Worm (Caenorhabditis elegans): ENCODE measurements around the gene attf-2.

The attf-2 gene

DNA sequence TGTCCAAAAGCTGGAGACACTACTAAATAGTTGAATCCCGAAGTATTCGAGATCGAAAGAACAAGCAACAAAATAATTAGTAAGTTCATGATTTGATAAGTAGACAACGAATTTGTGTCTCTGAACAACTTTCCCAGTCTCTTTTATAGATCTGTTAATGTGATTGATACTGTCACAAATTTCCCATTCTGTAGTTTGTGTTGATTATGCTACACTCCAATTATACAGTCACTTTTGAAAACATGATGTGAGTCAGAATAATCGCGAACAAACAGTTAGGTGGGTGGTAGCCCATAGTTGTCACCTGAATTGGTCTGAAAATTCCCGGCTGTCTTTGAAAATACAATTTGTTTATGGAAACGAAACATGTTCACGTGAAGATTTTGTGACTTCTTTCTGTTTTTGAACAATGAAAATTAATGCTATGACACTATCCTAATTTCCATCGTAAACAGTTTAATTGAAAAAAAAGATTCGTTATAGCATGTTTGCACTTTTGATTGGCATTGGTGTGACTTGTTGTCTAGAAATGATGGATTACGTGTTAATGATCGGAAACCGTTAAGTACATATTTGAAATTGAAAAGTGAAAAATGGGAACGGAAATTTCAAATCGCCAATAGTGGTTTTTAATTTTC is 32.3 kb downstream of the attf-2 start, which contains the start of gene ugt-41:
Gene ugt-41 (minus strand): TSS at position 119 of the 638 bp plus-strand sequence.
- TF ChIP-seq nhr-28 (tag; optimal IDR thresholded peaks at IDR 0.05) (peak; percentile 92), ces-1 (GFP tag; optimal IDR thresholded peaks at IDR 0.05) (no peak), lim-7 (GFP tag; IDR thresholded peaks at IDR 0.05) (no peak), Y105C5A.15 (GFP tag; IDR thresholded peaks at IDR 0.05) (no peak), tra-1 (GFP tag; IDR thresholded peaks at IDR 0.05) (0 out of 2 replicates have a peak, but pooled peaks have one; percentile 57), nhr-102 (tag; optimal IDR thresholded peaks at IDR 0.05) (peak; percentile 90), lin-1 (GFP tag; IDR thresholded peaks at IDR 0.05) (no peak), hif-1 (tag; optimal IDR thresholded peaks at IDR 0.05) (peak in 1 of 2 experiments; percentile 53), mdl-1 (tag; optimal IDR thresholded peaks at IDR 0.05) (peak in 1 of 2 experiments; percentile 6), dmd-6 (GFP tag; IDR thresholded peaks at IDR 0.05) (peak; percentile 81), hlh-11 (tag; optimal IDR thresholded peaks at IDR 0.05) (peak; percentile 66), daf-16 (GFP tag; optimal IDR thresholded peaks at IDR 0.05) (no peak), daf-16 (tag; optimal IDR thresholded peaks at IDR 0.05) (peak; percentile 96), mxl-2 (GFP tag; conservative IDR thresholded peaks at IDR 0.05) (peak; percentile 60; the same call in 1 of the 2 replicates), nhr-48 (tag; optimal IDR thresholded peaks at IDR 0.05) (peak; percentile 28), ceh-20 (GFP tag; IDR thresholded peaks at IDR 0.05) (peak; percentile 65; the same call in 1 of the 2 replicates), php-3 (GFP tag; IDR thresholded peaks at IDR 0.05) (peak; percentile 92), unc-62 (GFP tag; optimal IDR thresholded peaks at IDR 0.05 in 1 of 2) (peak in 1 of 2 experiments; percentile 51), unc-62 (tag; optimal IDR thresholded peaks at IDR 0.05) (no peak)

ce11 chrV:7159391-7159790 is 36.5 kb downstream of the attf-2 start, which contains the start of gene str-204:
TSS of gene str-204 (plus strand) at chrV:7159691.
- no peak for TF ChIP-seq nhr-25 (tag; optimal IDR thresholded peaks at IDR 0.05; ENCODE audit: borderline replicate concordance, insufficient read depth)
- TF ChIP-seq skn-1 (tag; optimal IDR thresholded peaks at IDR 0.05), result no peak
- no peak for TF ChIP-seq Y75B8A.6 (GFP tag; IDR thresholded peaks at IDR 0.05)
- TF ChIP-seq ceh-28 (tag; optimal IDR thresholded peaks at IDR 0.05), result no peak
- TF ChIP-seq jun-1 (tag; optimal IDR thresholded peaks at IDR 0.05), result no peak
- no peak for TF ChIP-seq R02D3.7 (tag; optimal IDR thresholded peaks at IDR 0.05)
- TF ChIP-seq zag-1 (tag; optimal IDR thresholded peaks at IDR 0.05), result no peak
- TF ChIP-seq nhr-28 (tag; optimal IDR thresholded peaks at IDR 0.05), result no peak
- no peak for TF ChIP-seq F49E8.2 (tag; optimal IDR thresholded peaks at IDR 0.05; ENCODE audit: borderline replicate concordance)
- TF ChIP-seq dpl-1 (GFP tag; optimal IDR thresholded peaks at IDR 0.05), result no peak
- TF ChIP-seq ces-1 (GFP tag; optimal IDR thresholded peaks at IDR 0.05), result no peak
- no peak for TF ChIP-seq ceh-82 (tag; optimal IDR thresholded peaks at IDR 0.05)
- TF ChIP-seq vab-7 (GFP tag; IDR thresholded peaks at IDR 0.05), result no peak

DNA sequence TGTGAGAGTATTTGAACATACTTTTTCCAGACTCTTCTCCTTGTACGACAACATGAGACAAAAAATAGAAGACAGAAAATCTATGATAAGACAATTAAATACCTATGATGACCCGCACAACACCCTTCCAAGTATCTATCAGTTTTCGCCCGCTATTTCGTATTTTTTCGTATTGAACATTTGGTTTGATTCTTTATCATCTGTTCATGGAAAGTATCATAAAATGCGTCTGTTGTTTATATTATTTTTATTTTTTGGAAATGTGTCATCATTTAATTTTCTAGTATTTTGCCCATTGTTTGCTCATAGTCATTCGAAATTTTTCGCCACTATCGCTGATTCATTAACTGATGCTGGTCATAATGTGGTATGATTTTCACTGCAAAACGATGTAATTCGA is 38.8 kb downstream of the attf-2 start, which contains the start of gene ugt-39:
Gene ugt-39 (plus strand): TSS at position 54 of the 400 bp plus-strand sequence.
- TF ChIP-seq nhr-28 (tag; optimal IDR thresholded peaks at IDR 0.05), result peak; percentile 87
- peak; percentile 16 for TF ChIP-seq dve-1 (tag; optimal IDR thresholded peaks at IDR 0.05; ENCODE audit: insufficient read depth)
- no peak for TF ChIP-seq mep-1 (tag; optimal IDR thresholded peaks at IDR 0.05)
- TF ChIP-seq nhr-102 (tag; optimal IDR thresholded peaks at IDR 0.05), result peak; percentile 68
- no peak for TF ChIP-seq Y75B8A.6 (GFP tag; IDR thresholded peaks at IDR 0.05)
- peak; percentile 70 for TF ChIP-seq dmd-6 (GFP tag; IDR thresholded peaks at IDR 0.05)
- 0 out of 2 replicates have a peak, but pooled peaks have one; percentile 47 for TF ChIP-seq php-3 (GFP tag; IDR thresholded peaks at IDR 0.05)
- TF ChIP-seq daf-16 (GFP tag; optimal IDR thresholded peaks at IDR 0.05), result no peak
- peak; percentile 91 for TF ChIP-seq daf-16 (tag; optimal IDR thresholded peaks at IDR 0.05)
- TF ChIP-seq hlh-11 (tag; optimal IDR thresholded peaks at IDR 0.05), result peak; percentile 52
- TF ChIP-seq nhr-11 (tag; optimal IDR thresholded peaks at IDR 0.05), result no peak
- no peak for TF ChIP-seq ces-1 (GFP tag; optimal IDR thresholded peaks at IDR 0.05)
- peak; percentile 1 for TF ChIP-seq hlh-30 (tag; optimal IDR thresholded peaks at IDR 0.05; ENCODE audit: insufficient read depth)
- TF ChIP-seq nhr-77 (tag; optimal IDR thresholded peaks at IDR 0.05), result peak; percentile 28
- no peak for TF ChIP-seq D1046.2 (GFP tag; IDR thresholded peaks at IDR 0.05)

All from whole organism, L4 larva.